Fruit fly (Drosophila melanogaster): Measurements from ENCODE around the gene CG18549.
A peak's percentile ranks its signal among the peaks of the same experiment; 100 is the strongest.

CG18549 gene

DNA sequence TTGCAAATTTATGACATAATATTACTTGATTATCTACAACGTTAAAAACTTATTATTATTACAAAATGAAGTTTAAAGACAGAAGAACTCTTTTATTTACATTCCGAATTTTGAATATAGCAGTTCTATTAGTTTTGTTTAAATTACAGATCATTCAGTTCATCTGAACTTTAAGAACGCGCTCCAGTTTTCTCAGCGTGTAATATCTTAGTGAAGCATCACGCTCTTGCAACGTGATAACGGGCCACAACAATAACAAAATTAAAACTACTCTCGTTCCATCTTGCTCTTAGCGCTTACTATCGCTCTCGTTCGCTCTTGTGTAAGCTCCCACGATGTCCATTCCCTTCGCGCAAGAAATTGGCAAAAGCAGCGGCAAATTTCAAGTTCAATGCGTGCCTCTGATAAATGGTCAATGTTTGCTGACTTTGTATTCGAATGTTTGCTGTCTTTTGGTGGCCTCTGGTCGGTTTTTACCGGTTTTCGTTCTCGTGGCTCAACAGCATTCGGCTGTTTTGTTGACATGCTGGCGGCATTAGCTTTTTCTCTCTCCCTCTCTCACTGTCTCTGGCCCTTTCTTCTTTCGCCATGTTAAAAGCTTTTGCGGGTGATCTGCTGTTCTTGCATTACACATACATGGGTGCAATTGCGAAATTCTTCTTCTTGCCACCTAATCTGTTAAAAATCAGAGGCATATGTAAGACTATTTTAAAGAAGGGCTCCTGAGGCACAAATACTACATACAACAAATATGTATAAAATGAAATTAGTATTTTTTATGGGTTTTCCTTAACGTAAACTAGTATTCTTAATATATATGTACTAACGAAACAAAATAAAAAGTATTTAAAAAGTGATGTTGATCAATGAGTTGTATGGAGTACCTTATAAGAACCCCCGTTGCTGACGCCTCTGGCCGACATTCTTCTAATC is 6.2 kb upstream of the CG18549 start (continued):
- TF ChIP-seq CG6813 (GFP tag; optimal IDR thresholded peaks at IDR 0.05) (peak; percentile 6), CG1647 (GFP tag; optimal IDR thresholded peaks at IDR 0.05) (no peak), CG10321 (GFP tag; IDR thresholded peaks at IDR 0.05) (peak; percentile 76), Neu2 (GFP tag; optimal IDR thresholded peaks at IDR 0.05; ENCODE audit: borderline replicate concordance) (no peak), twi (tag; optimal IDR thresholded peaks at IDR 0.05) (no peak), CG13424 (tag; optimal IDR thresholded peaks at IDR 0.05) (peak; percentile 53), CG32532 (GFP tag; IDR thresholded peaks at IDR 0.05) (peak; percentile 45), ranshi (GFP tag; IDR thresholded peaks at IDR 0.05) (no peak), CG8478 (optimal IDR thresholded peaks at IDR 0.05) (no peak), CG14667 (GFP tag; IDR thresholded peaks at IDR 0.05) (no peak), CG6791 (GFP tag; IDR thresholded peaks at IDR 0.05; ENCODE audit: partially characterized antibody) (no peak), sens (GFP tag) (peak; percentile 79), Dip2 (GFP tag; IDR thresholded peaks at IDR 0.05) (no peak), CG2129 (GFP tag; IDR thresholded peaks at IDR 0.05; ENCODE audit: partially characterized antibody) (no peak), knrl (GFP tag; IDR thresholded peaks at IDR 0.05; ENCODE audit: partially characterized antibody) (no peak), bowl (GFP tag; IDR thresholded peaks at IDR 0.05) (no peak), gsb (GFP tag; IDR thresholded peaks at IDR 0.05) (no peak), gce (GFP tag; IDR thresholded peaks at IDR 0.05) (no peak), seq (GFP tag; IDR thresholded peaks at IDR 0.05) (no peak), sna (GFP tag; IDR thresholded peaks at IDR 0.05; ENCODE audit: partially characterized antibody) (no peak), dati (GFP tag; IDR thresholded peaks at IDR 0.05) (no peak), gcm2 (GFP tag; optimal IDR thresholded peaks at IDR 0.05) (no peak), CG4360 (GFP tag; IDR thresholded peaks at IDR 0.05) (no peak), CG10565 (GFP tag; optimal IDR thresholded peaks at IDR 0.05) (no peak), vfl (GFP tag; optimal IDR thresholded peaks at IDR 0.05) (no peak), en (GFP tag; optimal IDR thresholded peaks at IDR 0.05) (no peak), insv (GFP tag; optimal IDR thresholded peaks at IDR 0.05) (no peak), z (GFP tag; IDR thresholded peaks at IDR 0.05) (no peak), zen2 (GFP tag; IDR thresholded peaks at IDR 0.05; ENCODE audit: partially characterized antibody) (no peak), al (GFP tag; IDR thresholded peaks at IDR 0.05) (peak; percentile 23; the same call in 1 of the 2 replicates), fd102C (GFP tag; optimal IDR thresholded peaks at IDR 0.05) (no peak), Taf1 (GFP tag; IDR thresholded peaks at IDR 0.05) (peak; percentile 39; the same call in 1 of the 2 replicates), CG3995 (GFP tag; optimal IDR thresholded peaks at IDR 0.05) (peak; percentile 41), Sox100B (GFP tag; optimal IDR thresholded peaks at IDR 0.05) (peak; percentile 17), Sox102F (GFP tag; optimal IDR thresholded peaks at IDR 0.05) (peak; percentile 7), CG5245 (GFP tag; optimal IDR thresholded peaks at IDR 0.05) (no peak), sd (tag; optimal IDR thresholded peaks at IDR 0.05) (peak; percentile 22), CG13775 (GFP tag; optimal IDR thresholded peaks at IDR 0.05) (peak; percentile 24), lmd (GFP tag; IDR thresholded peaks at IDR 0.05) (peak; percentile 24; the same call in 1 of the 2 replicates), ssp (GFP tag; IDR thresholded peaks at IDR 0.05) (no peak), Poxn (GFP tag; IDR thresholded peaks at IDR 0.05) (no peak), mirr (GFP tag; optimal IDR thresholded peaks at IDR 0.05) (no peak), CG17829 (tag; optimal IDR thresholded peaks at IDR 0.05) (peak; percentile 2), Fer2 (tag; optimal IDR thresholded peaks at IDR 0.05) (peak; percentile 53), Sry-δ (GFP tag; optimal IDR thresholded peaks at IDR 0.05) (no peak), pzg (GFP tag; optimal IDR thresholded peaks at IDR 0.05) (no peak), CG31388 (GFP tag; optimal IDR thresholded peaks at IDR 0.05) (no peak), sug (tag; optimal IDR thresholded peaks at IDR 0.05) (peak; percentile 6), CG3726 (GFP tag; IDR thresholded peaks at IDR 0.05) (no peak), CG13287 (GFP tag; IDR thresholded peaks at IDR 0.05; ENCODE audit: partially characterized antibody) (no peak)

All from whole organism, embryonic.